Worm (Caenorhabditis elegans) whole organism, L3 larva: ENCODE results near the gene nhr-4.

Experiments used
- R02D3.7 ChIP-seq: fragments of 150-350 bp; optimal IDR thresholded peaks from 2 replicates; lab custom pipeline; 2014; ENCODE audit warnings: missing biosample characterization, missing genetic modification characterization
- ama-1 ChIP-seq: fragments of 150-350 bp; optimal IDR thresholded peaks from 2 replicates; lab custom pipeline; 2018
- ceh-16 ChIP-seq: sonication (generic microtip); optimal IDR thresholded peaks from 2 replicates; lab custom pipeline; 2017; ENCODE audit warnings: missing biosample characterization, missing genetic modification characterization
- lin-15B ChIP-seq: fragments of 150-350 bp; optimal IDR thresholded peaks from 2 replicates; lab custom pipeline; 2014; ENCODE audit warnings: missing biosample characterization, missing genetic modification characterization
- sea-2 ChIP-seq: fragments of 150-350 bp; sonication (generic microtip); optimal IDR thresholded peaks from 4 replicates; lab custom pipeline; 2014; ENCODE audit warnings: missing biosample characterization, missing genetic modification reagents, missing genetic modification characterization
- snpc-4 ChIP-seq: fragments of 150-350 bp; optimal IDR thresholded peaks from 2 replicates; lab custom pipeline; 2014; ENCODE audit warnings: missing biosample characterization, missing genetic modification characterization
- ztf-4 ChIP-seq: fragments of 150-350 bp; optimal IDR thresholded peaks from 2 replicates; lab custom pipeline; 2014; ENCODE audit warnings: missing biosample characterization, missing genetic modification characterization

DNA sequence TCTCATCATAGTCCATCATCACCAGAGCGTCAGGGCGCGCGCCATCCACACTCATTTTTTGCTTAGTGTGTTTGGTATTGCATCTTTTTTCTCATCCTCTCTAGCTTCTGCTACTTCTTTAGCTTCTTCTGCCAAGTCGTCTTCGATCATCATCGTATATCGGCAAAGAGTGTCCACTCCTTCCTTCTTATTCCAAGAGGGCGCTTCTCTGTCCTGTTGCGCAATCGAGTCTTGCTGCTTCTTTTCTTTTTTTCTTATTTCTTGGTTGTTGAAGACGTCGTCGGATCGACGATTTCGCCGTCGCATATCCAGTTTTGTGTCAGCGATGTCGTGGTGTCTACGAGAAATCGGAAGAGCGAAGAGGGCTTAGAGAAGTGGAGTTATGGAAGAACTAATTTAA is 33.9 kb downstream of the nhr-4 start:
- no peak for TF ChIP-seq ama-1 (lab: Kevin White, UChicago)
- no peak for TF ChIP-seq R02D3.7
- TF ChIP-seq lin-15B: no peak
- no peak for TF ChIP-seq ztf-4 (tag; lab: Kevin White, UChicago)
- no peak for TF ChIP-seq sea-2 (GFP tag; lab: Kevin White, UChicago)
- TF ChIP-seq ceh-16 (tag; lab: Kevin White, UChicago): no peak
- TF ChIP-seq snpc-4 (tag; lab: Kevin White, UChicago): no peak
